Fruit fly (Drosophila melanogaster) whole organism, embryonic: ENCODE data around the gene Jhbp12.
A peak's percentile ranks its signal among the peaks of the same experiment; 100 is the strongest.

ENCODE experiments used
- Ada2b ChIP-seq: fragments of 200-800 bp; sonication (Bioruptor generic); IDR thresholded peaks from 2 replicates; pipeline ENCODE4 v1.3.6; 2022; ENCODE audit warnings: missing biosample characterization, missing genetic modification characterization
- Atf-2 ChIP-seq: fragments of 200-800 bp; sonication (Bioruptor generic); optimal IDR thresholded peaks from 2 replicates; lab custom pipeline; 2016; ENCODE audit warnings: missing biosample characterization, missing genetic modification characterization
- Bteb2 ChIP-seq: fragments of 200-800 bp; sonication (Bioruptor generic); optimal IDR thresholded peaks from 2 replicates; lab custom pipeline; 2016; ENCODE audit warnings: missing biosample characterization, missing genetic modification characterization
- CG10321 ChIP-seq: fragments of 200-800 bp; sonication (Bioruptor generic); IDR thresholded peaks from 2 replicates; pipeline ENCODE4 v1.3.6; 2022; ENCODE audit warnings: missing biosample characterization, missing genetic modification characterization
- CG11560 ChIP-seq: fragments of 200-800 bp; sonication (Bioruptor generic); IDR thresholded peaks from 3 replicates; pipeline ENCODE4 v1.3.6; 2022; ENCODE audit warnings: missing biosample characterization, missing genetic modification characterization
- CG11695 ChIP-seq: fragments of 200-800 bp; sonication (Bioruptor generic); IDR thresholded peaks from 3 replicates; pipeline ENCODE4 v1.3.6; 2022; ENCODE audit warnings: missing biosample characterization, missing genetic modification characterization
- CG11696 ChIP-seq: fragments of 200-800 bp; sonication (Bioruptor generic); IDR thresholded peaks from 2 replicates; pipeline ENCODE4 v1.3.6; 2022; ENCODE audit warnings: missing biosample characterization, missing genetic modification characterization
- CG13123 ChIP-seq: fragments of 200-800 bp; sonication (Bioruptor generic); optimal IDR thresholded peaks from 2 replicates; lab custom pipeline; 2016; ENCODE audit warnings: missing biosample characterization, missing genetic modification characterization
- CG14050 ChIP-seq: fragments of 200-800 bp; sonication (Bioruptor generic); IDR thresholded peaks from 3 replicates; pipeline ENCODE4 v1.3.6; 2022; ENCODE audit warnings: missing biosample characterization, missing genetic modification characterization
- CG14710 ChIP-seq: fragments of 200-800 bp; sonication (Bioruptor generic); optimal IDR thresholded peaks from 3 replicates; lab custom pipeline; 2019; ENCODE audit warnings: missing biosample characterization, mild to moderate bottlenecking, missing genetic modification characterization, moderate library complexity
- CG14965 ChIP-seq: fragments of 200-800 bp; sonication (Bioruptor generic); optimal IDR thresholded peaks from 2 replicates; lab custom pipeline; 2016; ENCODE audit warnings: missing biosample characterization, missing genetic modification characterization, borderline replicate concordance
- CG15269 ChIP-seq: fragments of 200-800 bp; sonication (Bioruptor generic); optimal IDR thresholded peaks from 2 replicates; lab custom pipeline; 2018; ENCODE audit warnings: missing biosample characterization, mild to moderate bottlenecking, missing genetic modification characterization, moderate library complexity
- CG17385 ChIP-seq: fragments of 200-800 bp; sonication (Bioruptor generic); optimal IDR thresholded peaks from 3 replicates; lab custom pipeline; 2018; ENCODE audit warnings: missing biosample characterization, mild to moderate bottlenecking, missing genetic modification characterization
- CG17829 ChIP-seq: fragments of 200-800 bp; optimal IDR thresholded peaks from 2 replicates; lab custom pipeline; 2019; ENCODE audit warnings: missing biosample characterization, mild to moderate bottlenecking, missing genetic modification characterization, moderate library complexity
- CG3407 ChIP-seq: fragments of 200-800 bp; sonication (Bioruptor generic); optimal IDR thresholded peaks from 2 replicates; lab custom pipeline; 2018; ENCODE audit warnings: missing biosample characterization, mild to moderate bottlenecking, missing genetic modification characterization
- CG4707 ChIP-seq: fragments of 200-800 bp; sonication (Bioruptor generic); optimal IDR thresholded peaks from 2 replicates; lab custom pipeline; 2018; ENCODE audit warnings: missing biosample characterization, mild to moderate bottlenecking, missing genetic modification characterization, moderate library complexity
- CG4730 ChIP-seq: fragments of 200-800 bp; sonication (Bioruptor generic); IDR thresholded peaks from 2 replicates; pipeline ENCODE4 v1.3.6; 2022; ENCODE audit warnings: missing biosample characterization, missing genetic modification characterization
- CG6654 ChIP-seq: fragments of 200-800 bp; sonication (Bioruptor generic); optimal IDR thresholded peaks from 2 replicates; lab custom pipeline; 2017; ENCODE audit warnings: missing biosample characterization, mild to moderate bottlenecking, missing genetic modification characterization
- CG6765 ChIP-seq: fragments of 200-800 bp; sonication (Bioruptor generic); optimal IDR thresholded peaks from 3 replicates; lab custom pipeline; 2017; ENCODE audit warnings: missing biosample characterization, mild to moderate bottlenecking, missing genetic modification characterization
- CG6854 ChIP-seq: fragments of 200-800 bp; sonication (Bioruptor generic); optimal IDR thresholded peaks from 3 replicates; lab custom pipeline; 2017; ENCODE audit warnings: missing biosample characterization, mild to moderate bottlenecking, missing genetic modification characterization
- CG7271 ChIP-seq: fragments of 200-800 bp; sonication (Bioruptor generic); optimal IDR thresholded peaks from 2 replicates; lab custom pipeline; 2018; ENCODE audit warnings: missing biosample characterization, mild to moderate bottlenecking, missing genetic modification characterization, moderate library complexity
- CG7372 ChIP-seq: fragments of 200-800 bp; sonication (Bioruptor generic); IDR thresholded peaks from 2 replicates; pipeline ENCODE4 v1.3.6; 2022; ENCODE audit warnings: missing biosample characterization, missing genetic modification characterization
- CG8281 ChIP-seq: fragments of 200-800 bp; sonication (Bioruptor generic); optimal IDR thresholded peaks from 2 replicates; lab custom pipeline; 2018; ENCODE audit warnings: missing biosample characterization, mild to moderate bottlenecking, missing genetic modification characterization, moderate library complexity
- CG8290 ChIP-seq, 3 experiments: fragments of 200-800 bp; sonication (Bioruptor generic); optimal IDR thresholded peaks; 2 replicates each; lab custom pipeline; 2016 to 2019; ENCODE audit warnings: missing biosample characterization in 3 of 3, missing genetic modification characterization in 3 of 3, mild to moderate bottlenecking in 2 of 3, moderate library complexity in 1 of 3
- CG8765 ChIP-seq: fragments of 200-800 bp; sonication (Bioruptor generic); IDR thresholded peaks from 2 replicates; pipeline ENCODE4 v1.3.6; 2022; ENCODE audit warnings: missing biosample characterization, missing genetic modification characterization
- CG8944 ChIP-seq: fragments of 200-800 bp; sonication (Bioruptor generic); optimal IDR thresholded peaks from 3 replicates; lab custom pipeline; 2016; ENCODE audit warnings: missing biosample characterization, missing genetic modification characterization
- CG9437 ChIP-seq: fragments of 200-800 bp; sonication (Bioruptor generic); optimal IDR thresholded peaks from 2 replicates; lab custom pipeline; 2018; ENCODE audit warnings: missing biosample characterization, mild to moderate bottlenecking, missing genetic modification characterization
- Drgx ChIP-seq: fragments of 200-800 bp; sonication (Bioruptor generic); IDR thresholded peaks from 2 replicates; pipeline ENCODE4 v1.3.6; 2022; ENCODE audit warnings: missing biosample characterization, missing genetic modification characterization
- Hey ChIP-seq: fragments of 200-800 bp; sonication (Bioruptor generic); optimal IDR thresholded peaks from 3 replicates; lab custom pipeline; 2018; ENCODE audit warnings: missing biosample characterization, mild to moderate bottlenecking, missing genetic modification characterization
- Sin3A ChIP-seq: fragments of >200 bp; optimal IDR thresholded peaks from 2 replicates; lab custom pipeline; 2018
- Trl ChIP-seq, 3 experiments: fragments of >200 bp in 2 of 3; fragments of 200-800 bp in 1 of 3; sonication (Bioruptor generic) in 1 of 3; optimal IDR thresholded peaks; 2 replicates in 1 of 3; 3 replicates in 2 of 3; lab custom pipeline; 2016 to 2017; ENCODE audit warnings: missing biosample characterization in 1 of 3, missing genetic modification characterization in 1 of 3
- YL-1 ChIP-seq: fragments of 200-800 bp; sonication (Bioruptor generic); optimal IDR thresholded peaks from 3 replicates; lab custom pipeline; 2017; ENCODE audit warnings: missing biosample characterization, mild to moderate bottlenecking, missing genetic modification characterization
- al ChIP-seq: fragments of 200-800 bp; sonication (Bioruptor generic); IDR thresholded peaks from 2 replicates; pipeline ENCODE4 v1.3.6; 2022; ENCODE audit warnings: missing biosample characterization, missing genetic modification characterization
- ap ChIP-seq: fragments of 200-800 bp; sonication (Bioruptor generic); IDR thresholded peaks from 2 replicates; pipeline ENCODE4 v1.3.6; 2022; ENCODE audit warnings: missing biosample characterization, missing genetic modification characterization
- ara ChIP-seq: fragments of 200-800 bp; sonication (Bioruptor generic); IDR thresholded peaks from 2 replicates; pipeline ENCODE4 v1.3.6; 2022; ENCODE audit warnings: missing biosample characterization, missing genetic modification characterization
- bowl ChIP-seq: fragments of 200-800 bp; sonication (Bioruptor generic); IDR thresholded peaks from 2 replicates; pipeline ENCODE4 v1.3.6; 2022; ENCODE audit warnings: missing biosample characterization, missing genetic modification characterization
- crp ChIP-seq, 2 experiments: fragments of 200-800 bp; sonication (Bioruptor generic); optimal IDR thresholded peaks; 2 replicates in 1 of 2; 3 replicates in 1 of 2; lab custom pipeline; 2017; ENCODE audit warnings: missing biosample characterization in 2 of 2, missing genetic modification characterization in 2 of 2, mild to moderate bottlenecking in 1 of 2, moderate library complexity in 1 of 2
- dysf ChIP-seq: fragments of 200-800 bp; sonication (Bioruptor generic); IDR thresholded peaks from 3 replicates; pipeline ENCODE4 v1.3.6; 2022; ENCODE audit warnings: missing biosample characterization, missing genetic modification characterization
- gcm2 ChIP-seq: fragments of 200-800 bp; sonication (Bioruptor generic); optimal IDR thresholded peaks from 2 replicates; lab custom pipeline; 2016; ENCODE audit warnings: missing biosample characterization, missing genetic modification characterization
- kay ChIP-seq: fragments of 200-800 bp; sonication (Bioruptor generic); optimal IDR thresholded peaks from 2 replicates; lab custom pipeline; 2016; ENCODE audit warnings: missing biosample characterization, missing genetic modification characterization
- otp ChIP-seq: fragments of 200-800 bp; sonication (Bioruptor generic); IDR thresholded peaks from 3 replicates; pipeline ENCODE4, ENCODE4 v1.3.6; 2022; ENCODE audit warnings: missing biosample characterization, missing genetic modification characterization
- phol ChIP-seq: fragments of 200-800 bp; sonication (Bioruptor generic); optimal IDR thresholded peaks from 3 replicates; lab custom pipeline; 2018; ENCODE audit warnings: missing biosample characterization, mild to moderate bottlenecking, missing genetic modification characterization, moderate library complexity
- pzg ChIP-seq: fragments of 200-800 bp; sonication (Bioruptor generic); optimal IDR thresholded peaks from 3 replicates; lab custom pipeline; 2018; ENCODE audit warnings: missing biosample characterization, mild to moderate bottlenecking, missing genetic modification characterization, moderate library complexity
- sc ChIP-seq, 3 experiments: fragments of >200 bp in 2 of 3; fragments of 200-800 bp in 1 of 3; sonication (Bioruptor generic) in 1 of 3; optimal IDR thresholded peaks; 2 replicates in 2 of 3; 3 replicates in 1 of 3; lab custom pipeline; 2017; ENCODE audit warnings: mild to moderate bottlenecking in 1 of 3, missing biosample characterization in 1 of 3, missing genetic modification characterization in 1 of 3, missing genetic modification reagents in 1 of 3
- sens ChIP-seq: fragments of 200-800 bp; sonication (Bioruptor generic); peaks from one replicate; lab custom pipeline; 2016; ENCODE audit warnings: missing biosample characterization, missing genetic modification characterization
- sna ChIP-seq: fragments of 200-800 bp; sonication (Bioruptor generic); IDR thresholded peaks from 2 replicates; pipeline ENCODE4 v1.3.6; 2022; ENCODE audit warnings: missing biosample characterization, missing genetic modification characterization; ENCODE audit not compliant: partially characterized antibody
- ssp ChIP-seq: fragments of 200-800 bp; sonication (Bioruptor generic); IDR thresholded peaks from 2 replicates; pipeline ENCODE4 v1.3.6; 2022; ENCODE audit warnings: missing biosample characterization, missing genetic modification characterization
- tup ChIP-seq: fragments of 200-800 bp; sonication (Bioruptor generic); optimal IDR thresholded peaks from 2 replicates; lab custom pipeline; 2016; ENCODE audit warnings: missing biosample characterization, mild to moderate bottlenecking, missing genetic modification characterization, moderate library complexity
- unpg ChIP-seq: fragments of 200-800 bp; sonication (Bioruptor generic); optimal IDR thresholded peaks from 3 replicates; lab custom pipeline; 2018; ENCODE audit warnings: missing biosample characterization, mild to moderate bottlenecking, missing genetic modification characterization, moderate library complexity

Gene Jhbp12

DNA sequence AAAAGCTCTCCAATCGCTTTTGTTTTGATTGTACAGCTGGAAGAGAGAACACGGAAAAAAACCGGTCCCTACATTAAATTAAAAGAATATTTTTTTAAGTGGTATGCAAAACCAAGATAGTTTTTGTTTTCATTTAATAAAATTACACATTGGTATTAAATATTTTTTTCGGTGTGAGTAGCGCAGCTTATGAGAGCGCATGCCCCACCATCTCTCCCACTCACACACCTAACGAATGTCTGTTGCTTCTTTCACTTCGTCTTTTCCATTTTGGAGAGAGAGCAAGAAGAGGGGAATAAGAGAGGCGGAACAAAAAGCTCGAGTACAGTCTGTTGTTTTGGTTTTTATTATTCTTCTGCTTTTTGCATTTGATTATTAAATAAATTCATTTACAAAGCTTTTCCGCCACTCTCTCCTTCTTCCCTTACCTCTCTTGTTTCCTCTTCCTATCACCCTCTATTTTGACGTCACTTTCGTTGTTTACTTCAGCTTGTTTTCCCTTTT, 48.0 kb downstream of the Jhbp12 start (continued):
- TF ChIP-seq YL-1 (GFP tag; lab: Kevin White, UChicago) (peak; percentile 95), CG8765 (GFP tag; lab: Robert Waterston, UW) (peak; percentile 94), tup (GFP tag; lab: Kevin White, UChicago) (peak; percentile 94), CG9437 (GFP tag; lab: Kevin White, UChicago) (peak; percentile 91), Bteb2 (GFP tag; lab: Kevin White, UChicago) (peak; percentile 97), CG13123 (GFP tag; lab: Kevin White, UChicago) (peak; percentile 92), CG6765 (peak; percentile 99), CG11560 (tag; lab: Robert Waterston, UW) (peak; percentile 88; the same call in 2 of the 3 replicates), pzg (peak; percentile 26), Hey (tag; lab: Kevin White, UChicago) (peak; percentile 69), CG11696 (GFP tag; lab: Robert Waterston, UW) (peak; percentile 93), sc (optimal IDR thresholded peaks at IDR 0.05; lab: Kevin White, UChicago) (no peak), sc (GFP tag; optimal IDR thresholded peaks at IDR 0.05; lab: Kevin White, UChicago) (peak; percentile 91), CG4730 (GFP tag; lab: Robert Waterston, UW) (peak; percentile 98), CG8290 (GFP tag; optimal IDR thresholded peaks at IDR 0.05; lab: Kevin White, UChicago) (peak; percentile 90), CG8290 (tag; optimal IDR thresholded peaks at IDR 0.05; lab: Kevin White, UChicago) (peak; percentile 62 to 92), CG7271 (tag; lab: Kevin White, UChicago) (peak; percentile 68), ssp (peak; percentile 91), Sin3A (no peak), CG6654 (peak; percentile 86), Ada2b (GFP tag; lab: Robert Waterston, UW) (peak; percentile 98), CG7372 (GFP tag; lab: Robert Waterston, UW) (peak; percentile 96), dysf (GFP tag; lab: Robert Waterston, UW) (peak; percentile 99), CG17829 (tag; lab: Kevin White, UChicago) (peak; percentile 98), CG10321 (GFP tag; lab: Robert Waterston, UW) (peak; percentile 87), CG15269 (tag; lab: Kevin White, UChicago) (peak; percentile 98), CG8281 (tag; lab: Kevin White, UChicago) (peak; percentile 89), CG11695 (peak; percentile 98), sna (GFP tag; lab: Robert Waterston, UW) (no peak), CG14710 (tag; lab: Kevin White, UChicago) (peak; percentile 92), Drgx (peak; percentile 99), gcm2 (GFP tag; lab: Kevin White, UChicago) (peak; percentile 97), CG14965 (GFP tag; lab: Kevin White, UChicago) (peak; percentile 16), Trl (optimal IDR thresholded peaks at IDR 0.05; lab: Kevin White, UChicago) (peak; percentile 81 to 97), Trl (GFP tag; optimal IDR thresholded peaks at IDR 0.05; lab: Kevin White, UChicago) (peak; percentile 96), phol (peak; percentile 94), bowl (GFP tag; lab: Robert Waterston, UW) (peak; percentile 98), CG17385 (GFP tag; lab: Kevin White, UChicago) (peak; percentile 97), kay (peak; percentile 93), CG3407 (GFP tag; lab: Kevin White, UChicago) (peak; percentile 95), CG8944 (peak; percentile 90), ara (GFP tag; lab: Robert Waterston, UW) (peak; percentile 97), CG14050 (GFP tag; lab: Robert Waterston, UW) (peak; percentile 98), sens (GFP tag; lab: Kevin White, UChicago) (peak; percentile 100), CG4707 (GFP tag; lab: Kevin White, UChicago) (peak; percentile 88), ap (GFP tag; lab: Robert Waterston, UW) (peak; percentile 98), otp (GFP tag; lab: Robert Waterston, UW) (peak; percentile 99), Atf-2 (GFP tag; lab: Kevin White, UChicago) (peak; percentile 94), crp (GFP tag; optimal IDR thresholded peaks at IDR 0.05; lab: Kevin White, UChicago) (peak in 1 of 2 experiments; percentile 77), unpg (GFP tag; lab: Kevin White, UChicago) (peak; percentile 98), CG6854 (peak; percentile 99), al (GFP tag; lab: Robert Waterston, UW) (peak; percentile 96)
